Worm (Caenorhabditis elegans) whole organism, L4 larva: ENCODE results near the gene T22B2.5.

ENCODE experiments used
- attf-4 ChIP-seq: sonication (generic microtip); optimal IDR thresholded peaks from 3 replicates; lab custom pipeline; 2017; ENCODE audit warnings: missing biosample characterization, missing genetic modification characterization
- unc-62 ChIP-seq, 3 experiments: fragments of 150-350 bp in 1 of 3; sonication (generic microtip); optimal IDR thresholded peaks in 2 of 3; peaks in 1 of 3; 1 replicate in 1 of 3; 2 replicates in 2 of 3; lab custom pipeline; 2014 to 2017; ENCODE audit warnings: missing biosample characterization in 3 of 3, missing genetic modification characterization in 3 of 3, missing genetic modification reagents in 3 of 3, missing genotype in 1 of 3

- no peak for TF ChIP-seq unc-62 (GFP tag; optimal IDR thresholded peaks at IDR 0.05 in 1 of 2; lab: Kevin White, UChicago)
- no peak for TF ChIP-seq unc-62 (tag; optimal IDR thresholded peaks at IDR 0.05; lab: Kevin White, UChicago)
- no peak for TF ChIP-seq attf-4
Measured at ce11 chrX:3943213-3943612, 32.0 kb upstream of the T22B2.5 start, which contains the start of gene ptp-4A2.
